Fruit fly (Drosophila melanogaster): ENCODE results near the gene Nmd3.

DNA sequence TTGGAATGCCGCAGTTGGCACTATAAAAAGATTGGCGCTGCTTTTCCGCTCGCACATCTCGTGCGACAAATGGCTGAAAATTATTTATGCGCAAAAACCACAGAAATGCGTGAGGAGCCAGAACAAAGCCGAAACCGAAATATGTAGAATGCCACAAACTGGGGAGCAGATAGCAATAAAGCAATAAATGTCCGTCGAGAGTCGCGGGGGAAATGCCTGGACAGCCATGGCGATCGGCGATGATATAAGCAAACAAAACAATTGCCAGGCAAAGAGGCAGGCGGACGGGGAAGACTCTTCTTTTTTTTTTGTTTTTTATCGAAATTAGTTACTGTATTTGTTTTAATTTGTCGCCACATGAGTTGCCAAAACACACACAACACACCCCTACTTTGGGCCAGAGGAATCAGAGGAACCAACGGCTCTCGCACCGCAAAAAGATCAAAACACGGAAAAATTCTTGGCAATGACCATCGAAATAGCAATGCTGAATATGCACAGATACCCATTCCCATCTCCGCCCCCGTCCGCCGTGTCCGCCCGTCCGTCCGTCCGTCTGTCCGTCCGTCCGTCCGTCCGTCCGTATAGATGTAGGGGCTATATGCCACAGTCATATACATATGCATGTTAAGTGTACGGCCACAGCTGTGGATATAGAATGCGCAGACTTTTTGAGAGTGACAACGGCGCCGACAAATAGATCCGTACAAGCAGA, 15.8 kb downstream of the Nmd3 start:
- TF ChIP-seq D1 (tag; optimal IDR thresholded peaks at IDR 0.05) (no peak), CG34367 (tag; optimal IDR thresholded peaks at IDR 0.05) (no peak), CG8159 (tag; optimal IDR thresholded peaks at IDR 0.05) (no peak), Snoo (tag; optimal IDR thresholded peaks at IDR 0.05) (no peak), gl (tag; optimal IDR thresholded peaks at IDR 0.05) (no peak), Pif1B (GFP tag; optimal IDR thresholded peaks at IDR 0.05) (no peak), CG32121 (GFP tag; IDR thresholded peaks at IDR 0.05) (peak; percentile 62), CG9948 (tag; optimal IDR thresholded peaks at IDR 0.05) (no peak), CG13204 (GFP tag; optimal IDR thresholded peaks at IDR 0.05) (no peak), rn (GFP tag; IDR thresholded peaks at IDR 0.05) (no peak), CG4496 (GFP tag; IDR thresholded peaks at IDR 0.05) (no peak), Pif1A (GFP tag; optimal IDR thresholded peaks at IDR 0.05) (no peak), CG10348 (GFP tag; IDR thresholded peaks at IDR 0.05) (no peak)

Measured in whole organism, pupa.